Worm (Caenorhabditis elegans): ENCODE results near the gene ZC239.3.
"Not testable (repeated sequence)": the region's sequence is repeated elsewhere in the genome, so short reads cannot be mapped to it uniquely, and the experiment has no call there.

ZC239.3 gene

ce11 chrII:3191544-3191943, 24.3 kb upstream of the ZC239.3 start, which contains the start of gene Y27F2A.9:
TSS of gene Y27F2A.9 (minus strand) at chrII:3191644.
- TF ChIP-seq blmp-1, cnd-1, nhr-76 (tag; optimal IDR thresholded peaks at IDR 0.05): not testable (repeated sequence)

ce11 chrII:3195739-3196138, 20.1 kb upstream of the ZC239.3 start:
- TF ChIP-seq blmp-1 (tag; optimal IDR thresholded peaks at IDR 0.05) (no peak), lin-32 (GFP tag; optimal IDR thresholded peaks at IDR 0.05) (no peak), pha-4 (tag; optimal IDR thresholded peaks at IDR 0.05) (no peak), cnd-1 (tag; optimal IDR thresholded peaks at IDR 0.05) (no peak), ham-2 (GFP tag; optimal IDR thresholded peaks at IDR 0.05) (no peak), M03D4.4 (tag; optimal IDR thresholded peaks at IDR 0.05) (no peak), tbx-8 (GFP tag; optimal IDR thresholded peaks at IDR 0.05) (no peak), hlh-1 (tag; optimal IDR thresholded peaks at IDR 0.05) (no peak), mab-5 (tag; optimal IDR thresholded peaks at IDR 0.05) (no peak), sptf-1 (tag; optimal IDR thresholded peaks at IDR 0.05) (no peak), elt-1 (tag; optimal IDR thresholded peaks at IDR 0.05; ENCODE audit: borderline replicate concordance, insufficient read depth) (no peak)

- TF ChIP-seq lsy-2 (tag; optimal IDR thresholded peaks at IDR 0.05) (no peak), mls-2 (tag; optimal IDR thresholded peaks at IDR 0.05) (no peak), zip-8 (tag; optimal IDR thresholded peaks at IDR 0.05) (no peak)
Observed at ce11 chrII:3196966-3197365, 18.9 kb upstream of the ZC239.3 start, which contains the start of gene gcy-15. TSS of gene gcy-15 (minus strand) at chrII:3197066.

- TF ChIP-seq unc-120 (tag; optimal IDR thresholded peaks at IDR 0.05; ENCODE audit: poor library complexity, severe bottlenecking), result no peak
Observed at ce11 chrII:3198998-3199397, 16.9 kb upstream of the ZC239.3 start, which contains the start of gene sri-51. TSS of gene sri-51 (minus strand) at chrII:3199098.

- not testable (repeated sequence) for TF ChIP-seq nhr-2, snpc-4, ceh-39 (tag; optimal IDR thresholded peaks at IDR 0.05)
Observed at ce11 chrII:3201242-3201641, 14.6 kb upstream of the ZC239.3 start, which contains the start of gene sri-48. TSS of gene sri-48 (minus strand) at chrII:3201342.

- TF ChIP-seq nhr-76 (tag; optimal IDR thresholded peaks at IDR 0.05), result no peak
- no peak for TF ChIP-seq drap-1 (GFP tag; optimal IDR thresholded peaks at IDR 0.05)
- TF ChIP-seq elt-3 (tag; optimal IDR thresholded peaks at IDR 0.05), result no peak
- no peak for TF ChIP-seq ces-1 (GFP tag; optimal IDR thresholded peaks at IDR 0.05)
- no peak for TF ChIP-seq lsy-2 (tag; optimal IDR thresholded peaks at IDR 0.05)
- TF ChIP-seq mab-5 (tag; optimal IDR thresholded peaks at IDR 0.05), result no peak
- no peak for TF ChIP-seq ceh-83 (GFP tag; optimal IDR thresholded peaks at IDR 0.05)
- TF ChIP-seq unc-120 (tag; optimal IDR thresholded peaks at IDR 0.05; ENCODE audit: poor library complexity, severe bottlenecking), result no peak
- TF ChIP-seq blmp-1 (tag; optimal IDR thresholded peaks at IDR 0.05), result no peak
- TF ChIP-seq nhr-12 (tag; optimal IDR thresholded peaks at IDR 0.05), result no peak
- TF ChIP-seq ceh-39 (tag; optimal IDR thresholded peaks at IDR 0.05), result no peak
- no peak for TF ChIP-seq nhr-2 (tag; optimal IDR thresholded peaks at IDR 0.05)
- no peak for TF ChIP-seq pha-4 (tag; optimal IDR thresholded peaks at IDR 0.05)
- no peak for TF ChIP-seq snpc-4 (tag; optimal IDR thresholded peaks at IDR 0.05)
- TF ChIP-seq lin-13 (tag; optimal IDR thresholded peaks at IDR 0.05), result no peak
- no peak for TF ChIP-seq hlh-1 (tag; optimal IDR thresholded peaks at IDR 0.05)
Observed at ce11 chrII:3202519-3202918, 13.3 kb upstream of the ZC239.3 start, which contains the start of gene sri-53. TSS of gene sri-53 (minus strand) at chrII:3202619.

- no peak for TF ChIP-seq lsy-2 (tag; optimal IDR thresholded peaks at IDR 0.05)
- no peak for TF ChIP-seq zip-8 (tag; optimal IDR thresholded peaks at IDR 0.05)
- TF ChIP-seq nhr-76 (tag; optimal IDR thresholded peaks at IDR 0.05), result no peak
- no peak for TF ChIP-seq cnd-1 (tag; optimal IDR thresholded peaks at IDR 0.05)
- no peak for TF ChIP-seq nhr-2 (tag; optimal IDR thresholded peaks at IDR 0.05)
- TF ChIP-seq ceh-43 (GFP tag; optimal IDR thresholded peaks at IDR 0.05), result no peak
- no peak for TF ChIP-seq ceh-83 (GFP tag; optimal IDR thresholded peaks at IDR 0.05)
Observed at ce11 chrII:3203415-3203814, 12.4 kb upstream of the ZC239.3 start, which contains the start of gene sri-50. TSS of gene sri-50 (plus strand) at chrII:3203715.

Measured in whole organism, mixed stage, embryonic.